Worm (Caenorhabditis elegans): ENCODE measurements around the gene mam-1.

DNA sequence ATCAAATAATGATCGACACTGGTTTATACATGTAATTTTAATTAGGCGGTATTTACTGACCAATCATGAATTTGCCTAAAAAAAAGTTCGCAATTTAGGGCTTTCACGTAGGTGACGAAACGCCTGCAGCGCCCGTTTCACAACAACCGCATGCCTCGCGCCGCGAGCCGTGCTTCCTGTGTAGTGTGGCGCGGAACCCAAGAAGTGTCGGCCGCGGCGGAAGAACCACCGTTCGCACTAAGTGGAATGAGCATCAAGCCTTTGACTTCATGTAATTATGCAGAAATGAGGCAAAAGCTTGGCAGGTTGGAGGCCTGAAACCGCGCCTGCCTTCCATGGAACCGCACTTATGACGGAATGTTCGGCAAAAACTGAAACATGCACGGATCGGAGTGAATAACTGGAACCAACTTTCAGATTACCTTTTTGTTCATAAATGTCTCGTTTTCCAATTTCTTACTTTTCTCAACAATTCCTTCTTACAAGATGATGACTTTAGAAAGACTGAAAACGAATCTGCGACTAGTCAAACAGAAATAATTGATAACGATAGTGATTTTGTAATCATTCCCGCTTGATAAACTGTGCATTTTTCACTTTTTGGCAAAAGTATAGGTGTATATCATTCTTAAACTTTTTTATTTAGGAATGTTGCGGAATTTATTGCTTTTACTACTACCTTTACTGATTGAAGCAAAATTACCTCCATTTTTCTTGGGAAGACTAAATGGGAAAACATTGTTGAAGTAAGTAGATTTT, 16.1 kb downstream of the mam-1 start, which contains the start of gene F56F10.1:
- TF ChIP-seq dpff-1 (tag; optimal IDR thresholded peaks at IDR 0.05), result no peak
- TF ChIP-seq egl-18 (GFP tag; IDR thresholded peaks at IDR 0.05), result no peak
- no peak for TF ChIP-seq B0019.2 (GFP tag; conservative IDR thresholded peaks at IDR 0.05)
- no peak for TF ChIP-seq sea-2 (GFP tag; IDR thresholded peaks at IDR 0.05)
- TF ChIP-seq nhr-90 (tag; optimal IDR thresholded peaks at IDR 0.05), result no peak

All from whole organism, young adult.